Worm (Caenorhabditis elegans) whole organism, L4 larva: ENCODE results near the gene srh-34.

Source experiments
- F10B5.3 ChIP-seq: sonication (generic microtip); optimal IDR thresholded peaks from 2 replicates; lab custom pipeline; 2016; ENCODE audit warnings: mild to moderate bottlenecking, missing genetic modification characterization, missing compliant biosample characterization
- F26F4.8 ChIP-seq: fragments of 200-800 bp; sonication (Bioruptor generic); conservative IDR thresholded peaks from 2 replicates; pipeline ENCODE4 v1.3.6; 2022; ENCODE audit warnings: missing genetic modification characterization, missing compliant biosample characterization
- T20F7.1 ChIP-seq: fragments of 200-800 bp; sonication (Bioruptor generic); optimal IDR thresholded peaks from 2 replicates; lab custom pipeline; 2018; ENCODE audit warnings: mild to moderate bottlenecking, missing genetic modification characterization, missing compliant biosample characterization
- T26A8.4 ChIP-seq: fragments of 200-800 bp; sonication (Bioruptor generic); IDR thresholded peaks from 2 replicates; pipeline ENCODE4 v1.3.6; 2022; ENCODE audit warnings: missing genetic modification characterization, missing compliant biosample characterization
- aha-1 ChIP-seq: fragments of 150-350 bp; peaks from one replicate; lab custom pipeline; 2014; ENCODE audit warnings: missing biosample characterization, missing genetic modification characterization
- arid-1 ChIP-seq: fragments of 200-800 bp; sonication (Bioruptor generic); conservative IDR thresholded peaks from 2 replicates; pipeline ENCODE4 v1.3.6; 2022; ENCODE audit warnings: missing genetic modification reagents, missing genetic modification characterization, missing compliant biosample characterization
- ceh-20 ChIP-seq: fragments of 200-800 bp; sonication (Bioruptor generic); IDR thresholded peaks from 2 replicates; pipeline ENCODE4 v1.3.6; 2022; ENCODE audit warnings: missing genetic modification reagents, missing genetic modification characterization, missing compliant biosample characterization
- ceh-28 ChIP-seq: fragments of 150-350 bp; optimal IDR thresholded peaks from 2 replicates; lab custom pipeline; 2014; ENCODE audit warnings: missing biosample characterization, missing genetic modification reagents, missing genetic modification characterization
- ceh-44 ChIP-seq: fragments of 200-800 bp; sonication (Bioruptor generic); IDR thresholded peaks from 2 replicates; pipeline ENCODE4 v1.3.6; 2022; ENCODE audit warnings: missing genetic modification reagents, missing genetic modification characterization, missing compliant biosample characterization
- ces-1 ChIP-seq: fragments of 150-350 bp; sonication (generic microtip); optimal IDR thresholded peaks from 4 replicates; lab custom pipeline; 2014; ENCODE audit warnings: missing biosample characterization, missing genetic modification reagents, missing genetic modification characterization
- daf-16 ChIP-seq, 3 experiments: sonication (generic microtip); optimal IDR thresholded peaks; 2 replicates each; lab custom pipeline; 2016 to 2017; ENCODE audit warnings: missing genetic modification characterization in 3 of 3, missing genetic modification reagents in 3 of 3, mild to moderate bottlenecking in 2 of 3, missing compliant biosample characterization in 2 of 3, missing biosample characterization in 1 of 3, moderate library complexity in 1 of 3
- dmd-6 ChIP-seq: fragments of 200-800 bp; sonication (Bioruptor generic); IDR thresholded peaks from 2 replicates; pipeline ENCODE4 v1.3.6; 2022; ENCODE audit warnings: missing genetic modification reagents, missing genetic modification characterization, missing compliant biosample characterization
- dmd-9 ChIP-seq: fragments of 200-800 bp; sonication (Bioruptor generic); IDR thresholded peaks from 2 replicates; pipeline ENCODE4 v1.3.6; 2022; ENCODE audit warnings: missing genetic modification reagents, missing genetic modification characterization, missing compliant biosample characterization
- duxl-1 ChIP-seq: sonication (generic microtip); optimal IDR thresholded peaks from 2 replicates; lab custom pipeline; 2016; ENCODE audit warnings: mild to moderate bottlenecking, missing genetic modification characterization, moderate library complexity, missing compliant biosample characterization; ENCODE audit not compliant: poor library complexity
- dve-1 ChIP-seq: sonication (generic microtip); optimal IDR thresholded peaks from 2 replicates; lab custom pipeline; 2017; ENCODE audit warnings: antibody characterized with exemption, mild to moderate bottlenecking, missing genetic modification characterization, missing compliant biosample characterization; ENCODE audit not compliant: insufficient read depth
- egl-43 ChIP-seq: fragments of 200-800 bp; sonication (Bioruptor generic); IDR thresholded peaks from 2 replicates; pipeline ENCODE4 v1.3.6; 2022; ENCODE audit warnings: missing genetic modification reagents, missing genetic modification characterization, missing compliant biosample characterization
- hlh-11 ChIP-seq: fragments of 200-800 bp; sonication (Bioruptor generic); optimal IDR thresholded peaks from 2 replicates; lab custom pipeline; 2018; ENCODE audit warnings: mild to moderate bottlenecking, missing genetic modification characterization, missing compliant biosample characterization
- lin-1 ChIP-seq: fragments of 200-800 bp; sonication (Bioruptor generic); IDR thresholded peaks from 2 replicates; pipeline ENCODE4 v1.3.6; 2022; ENCODE audit warnings: missing genetic modification reagents, missing genetic modification characterization, missing compliant biosample characterization
- lin-29 ChIP-seq: fragments of 200-800 bp; sonication (Bioruptor generic); IDR thresholded peaks from 2 replicates; pipeline ENCODE4 v1.3.6; 2022; ENCODE audit warnings: missing genetic modification reagents, missing genetic modification characterization, missing compliant biosample characterization
- mdl-1 ChIP-seq, 2 experiments: fragments of 150-350 bp in 1 of 2; sonication (generic microtip) in 1 of 2; optimal IDR thresholded peaks; 2 replicates each; lab custom pipeline; 2014 to 2017; ENCODE audit warnings: missing biosample characterization in 2 of 2, missing genetic modification characterization in 2 of 2
- mep-1 ChIP-seq: fragments of 150-350 bp; sonication (generic microtip); optimal IDR thresholded peaks from 3 replicates; lab custom pipeline; 2014; ENCODE audit warnings: missing biosample characterization, missing genetic modification characterization
- mes-2 ChIP-seq: sonication (generic microtip); optimal IDR thresholded peaks from 2 replicates; lab custom pipeline; 2016; ENCODE audit warnings: missing genotype, mild to moderate bottlenecking, missing genetic modification characterization, missing compliant biosample characterization; ENCODE audit not compliant: poor library complexity, severe bottlenecking
- nhr-102 ChIP-seq: sonication (generic microtip); optimal IDR thresholded peaks from 2 replicates; lab custom pipeline; 2016; ENCODE audit warnings: mild to moderate bottlenecking, missing genetic modification characterization, moderate library complexity, missing compliant biosample characterization
- nhr-111 ChIP-seq: fragments of 200-800 bp; sonication (Bioruptor generic); optimal IDR thresholded peaks from 2 replicates; lab custom pipeline; 2018; ENCODE audit warnings: mild to moderate bottlenecking, missing genetic modification characterization, missing compliant biosample characterization
- nhr-237 ChIP-seq: sonication (generic microtip); optimal IDR thresholded peaks from 2 replicates; lab custom pipeline; 2017; ENCODE audit warnings: missing biosample characterization, missing genetic modification characterization
- nhr-28 ChIP-seq: fragments of 150-350 bp; optimal IDR thresholded peaks from 2 replicates; lab custom pipeline; 2014; ENCODE audit warnings: missing biosample characterization, missing genetic modification characterization
- nhr-42 ChIP-seq: fragments of 200-800 bp; sonication (Bioruptor generic); IDR thresholded peaks from 2 replicates; pipeline ENCODE4 v1.3.6; 2022; ENCODE audit warnings: missing genetic modification characterization, missing compliant biosample characterization
- nhr-48 ChIP-seq: sonication (generic microtip); optimal IDR thresholded peaks from 2 replicates; lab custom pipeline; 2016; ENCODE audit warnings: mild to moderate bottlenecking, missing genetic modification characterization, missing compliant biosample characterization
- nhr-6 ChIP-seq: fragments of 150-350 bp; optimal IDR thresholded peaks from 2 replicates; lab custom pipeline; 2014; ENCODE audit warnings: missing biosample characterization, missing genetic modification characterization
- nhr-77 ChIP-seq: fragments of 150-350 bp; optimal IDR thresholded peaks from 2 replicates; lab custom pipeline; 2014; ENCODE audit warnings: missing biosample characterization, missing genetic modification characterization
- pqm-1 ChIP-seq: sonication (generic microtip); optimal IDR thresholded peaks from 2 replicates; lab custom pipeline; 2017; ENCODE audit warnings: missing biosample characterization, missing genetic modification characterization
- saeg-2 ChIP-seq: fragments of 200-800 bp; sonication (Bioruptor generic); IDR thresholded peaks from 2 replicates; pipeline ENCODE4 v1.3.6; 2022; ENCODE audit warnings: missing genetic modification reagents, missing genetic modification characterization, missing compliant biosample characterization
- set-16 ChIP-seq: fragments of 200-800 bp; sonication (Bioruptor generic); IDR thresholded peaks from 2 replicates; pipeline ENCODE4 v1.3.6; 2022; ENCODE audit warnings: missing genetic modification reagents, missing genetic modification characterization, missing compliant biosample characterization
- skn-1 ChIP-seq: fragments of 150-350 bp; optimal IDR thresholded peaks from 2 replicates; lab custom pipeline; 2014; ENCODE audit warnings: missing biosample characterization, missing genetic modification characterization
- snpc-1.2 ChIP-seq: fragments of 200-800 bp; sonication (Bioruptor generic); IDR thresholded peaks from 2 replicates; pipeline ENCODE4 v1.3.6; 2022; ENCODE audit warnings: missing genetic modification reagents, missing genetic modification characterization, missing compliant biosample characterization
- snpc-4 ChIP-seq: fragments of 150-350 bp; optimal IDR thresholded peaks from 2 replicates; lab custom pipeline; 2014; ENCODE audit warnings: missing biosample characterization, missing genetic modification characterization
- spr-3 ChIP-seq: fragments of 200-800 bp; sonication (Bioruptor generic); optimal IDR thresholded peaks from 2 replicates; lab custom pipeline; 2018; ENCODE audit warnings: mild to moderate bottlenecking, missing genetic modification characterization, missing compliant biosample characterization
- unc-62 ChIP-seq, 3 experiments: fragments of 150-350 bp in 1 of 3; sonication (generic microtip); optimal IDR thresholded peaks in 2 of 3; peaks in 1 of 3; 1 replicate in 1 of 3; 2 replicates in 2 of 3; lab custom pipeline; 2014 to 2017; ENCODE audit warnings: missing biosample characterization in 3 of 3, missing genetic modification characterization in 3 of 3, missing genetic modification reagents in 3 of 3, missing genotype in 1 of 3
- vab-7 ChIP-seq: fragments of 200-800 bp; sonication (Bioruptor generic); IDR thresholded peaks from 2 replicates; pipeline ENCODE4 v1.3.6; 2022; ENCODE audit warnings: missing genetic modification reagents, missing genetic modification characterization, missing compliant biosample characterization
- zfp-3 ChIP-seq: fragments of 200-800 bp; sonication (Bioruptor generic); conservative IDR thresholded peaks from 2 replicates; pipeline ENCODE4 v1.3.6; 2022; ENCODE audit warnings: missing genetic modification reagents, missing genetic modification characterization, missing compliant biosample characterization
- zip-11 ChIP-seq: fragments of 200-800 bp; sonication (Bioruptor generic); IDR thresholded peaks from 2 replicates; pipeline ENCODE4 v1.3.6; 2022; ENCODE audit warnings: missing genetic modification characterization, missing compliant biosample characterization
- zip-2 ChIP-seq: fragments of 150-350 bp; optimal IDR thresholded peaks from 2 replicates; lab custom pipeline; 2014; ENCODE audit warnings: missing biosample characterization, missing genetic modification characterization

Gene srh-34

ce11 chrV:446574-446973, at the start of gene srh-34:
Gene srh-34 (minus strand): TSS chrV:446674.
- TF ChIP-seq spr-3 (GFP tag; lab: Kevin White, UChicago) (no peak), lin-29 (GFP tag; lab: Robert Waterston, UW) (no peak), set-16 (GFP tag; lab: Robert Waterston, UW) (no peak), nhr-48 (tag; lab: Kevin White, UChicago) (no peak), F26F4.8 (GFP tag; lab: Robert Waterston, UW) (no peak), lin-1 (GFP tag; lab: Robert Waterston, UW) (no peak), nhr-6 (no peak), F10B5.3 (tag; lab: Kevin White, UChicago) (no peak), egl-43 (GFP tag; lab: Robert Waterston, UW) (no peak), vab-7 (GFP tag; lab: Robert Waterston, UW) (no peak), ceh-44 (GFP tag; lab: Robert Waterston, UW) (no peak)

ce11 chrV:494284-494683, 47.8 kb upstream of the srh-34 start, which contains the start of gene nhr-131:
Gene nhr-131 (plus strand): TSS chrV:494370.
- TF ChIP-seq nhr-111 (GFP tag; lab: Kevin White, UChicago) (no peak), pqm-1 (tag; lab: Kevin White, UChicago) (peak; percentile 62), dve-1 (tag; lab: Kevin White, UChicago) (peak; percentile 71), nhr-42 (GFP tag; lab: Robert Waterston, UW) (no peak), mes-2 (tag; lab: Kevin White, UChicago) (peak; percentile 36), zip-11 (GFP tag; lab: Robert Waterston, UW) (no peak), snpc-4 (tag; lab: Kevin White, UChicago) (no peak), dmd-9 (GFP tag; lab: Robert Waterston, UW) (no peak), nhr-48 (tag; lab: Kevin White, UChicago) (no peak), F10B5.3 (tag; lab: Kevin White, UChicago) (no peak), nhr-102 (tag; lab: Kevin White, UChicago) (peak; percentile 36), saeg-2 (GFP tag; lab: Robert Waterston, UW) (no peak), nhr-28 (tag; lab: Kevin White, UChicago) (peak; percentile 87), duxl-1 (tag; lab: Kevin White, UChicago) (no peak), T20F7.1 (GFP tag; lab: Kevin White, UChicago) (no peak), dmd-6 (GFP tag; lab: Robert Waterston, UW) (peak; percentile 77), zip-2 (tag; lab: Kevin White, UChicago) (no peak), ceh-28 (tag; lab: Kevin White, UChicago) (peak; percentile 48), ces-1 (GFP tag; lab: Kevin White, UChicago) (no peak), nhr-77 (tag; lab: Kevin White, UChicago) (peak; percentile 38), T26A8.4 (GFP tag; lab: Robert Waterston, UW) (no peak), aha-1 (tag; lab: Kevin White, UChicago) (peak; percentile 38), zfp-3 (GFP tag; lab: Robert Waterston, UW) (no peak), hlh-11 (tag; lab: Kevin White, UChicago) (peak; percentile 51), mdl-1 (tag; optimal IDR thresholded peaks at IDR 0.05; lab: Kevin White, UChicago) (peak in 1 of 2 experiments; percentile 10), mep-1 (no peak), lin-1 (GFP tag; lab: Robert Waterston, UW) (peak; percentile 58; the same call in 1 of the 2 replicates), ceh-20 (GFP tag; lab: Robert Waterston, UW) (no peak), nhr-237 (tag; lab: Kevin White, UChicago) (no peak), skn-1 (no peak), ceh-44 (GFP tag; lab: Robert Waterston, UW) (no peak), snpc-1.2 (GFP tag; lab: Robert Waterston, UW) (no peak), vab-7 (GFP tag; lab: Robert Waterston, UW) (no peak), unc-62 (GFP tag; optimal IDR thresholded peaks at IDR 0.05 in 1 of 2; lab: Kevin White, UChicago) (no peak), unc-62 (tag; optimal IDR thresholded peaks at IDR 0.05; lab: Kevin White, UChicago) (no peak), arid-1 (GFP tag; lab: Robert Waterston, UW) (no peak), daf-16 (GFP tag; optimal IDR thresholded peaks at IDR 0.05; lab: Kevin White, UChicago) (no peak), daf-16 (tag; optimal IDR thresholded peaks at IDR 0.05; lab: Kevin White, UChicago) (peak; percentile 82), spr-3 (GFP tag; lab: Kevin White, UChicago) (no peak)
